Worm (Caenorhabditis elegans): ENCODE data around the gene srh-201.

ce11 chrV:9016479-9016878 lies 2.8 kb upstream of the srh-201 start, which contains the start of gene oac-40:
- no peak for TF ChIP-seq tab-1 (GFP tag; IDR thresholded peaks at IDR 0.05)
- TF ChIP-seq flt-1 (GFP tag; IDR thresholded peaks at IDR 0.05): no peak
- TF ChIP-seq ztf-23 (GFP tag; IDR thresholded peaks at IDR 0.05): no peak
- TF ChIP-seq cog-1 (tag; optimal IDR thresholded peaks at IDR 0.05): no peak
- TF ChIP-seq klf-2 (GFP tag; conservative IDR thresholded peaks at IDR 0.05): no peak
- no peak for TF ChIP-seq med-1 (GFP tag; optimal IDR thresholded peaks at IDR 0.05; ENCODE audit: insufficient read depth)

All from whole organism, midembryonic.